Fruit fly (Drosophila melanogaster): Measurements from ENCODE around the gene CG3552.
A peak's percentile ranks its signal among the peaks of the same experiment; 100 is the strongest.

The CG3552 gene

DNA sequence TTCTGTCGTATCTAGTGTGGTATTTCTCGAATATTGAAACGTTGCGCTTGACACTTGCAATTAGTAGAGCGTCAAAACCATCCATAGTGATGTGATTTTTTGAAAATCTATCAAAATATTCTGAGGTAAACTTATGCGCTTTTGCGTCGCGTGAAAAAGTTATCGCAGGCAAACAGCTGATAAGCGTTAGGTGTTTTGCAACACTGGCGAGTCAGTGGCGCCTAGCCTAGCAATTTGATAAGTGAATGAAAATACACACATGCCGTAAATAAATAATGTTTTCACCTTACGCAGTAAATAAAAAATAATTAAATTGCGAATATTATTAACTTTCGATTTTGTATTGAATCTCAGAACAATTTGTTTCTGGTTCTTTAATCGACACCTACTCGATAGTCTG is 20.8 kb upstream of the CG3552 start, which contains the start of gene CG42526 (continued):
- no peak for TF ChIP-seq Hr3 (GFP tag; optimal IDR thresholded peaks at IDR 0.05)
- no peak; the same call in 1 of the 2 replicates for TF ChIP-seq GATAe (GFP tag; conservative IDR thresholded peaks at IDR 0.05)
- peak; percentile 59 for TF ChIP-seq sob (GFP tag; IDR thresholded peaks at IDR 0.05)
- no peak for TF ChIP-seq ERR (GFP tag; optimal IDR thresholded peaks at IDR 0.05)
- TF ChIP-seq lmd (GFP tag; IDR thresholded peaks at IDR 0.05) = no peak
- no peak for TF ChIP-seq nau (GFP tag; optimal IDR thresholded peaks at IDR 0.05)
- TF ChIP-seq CG17359 (tag; optimal IDR thresholded peaks at IDR 0.05) = no peak
- TF ChIP-seq Med (GFP tag) = peak; percentile 96
- TF ChIP-seq Max (GFP tag; optimal IDR thresholded peaks at IDR 0.05) = peak; percentile 26
- no peak for TF ChIP-seq Side (GFP tag; optimal IDR thresholded peaks at IDR 0.05)
- TF ChIP-seq esg (GFP tag; conservative IDR thresholded peaks at IDR 0.05) = peak; percentile 34; the same call in 1 of the 2 replicates
- no peak for TF ChIP-seq Nf-YA (GFP tag; IDR thresholded peaks at IDR 0.05)
- no peak for TF ChIP-seq sc (optimal IDR thresholded peaks at IDR 0.05)
- TF ChIP-seq sc (GFP tag; optimal IDR thresholded peaks at IDR 0.05) = no peak
- TF ChIP-seq fd3F (GFP tag; optimal IDR thresholded peaks at IDR 0.05) = no peak
- no peak for TF ChIP-seq Oaz (GFP tag; IDR thresholded peaks at IDR 0.05)
- TF ChIP-seq CG12299 (tag; optimal IDR thresholded peaks at IDR 0.05) = peak; percentile 28
- TF ChIP-seq klu (GFP tag; IDR thresholded peaks at IDR 0.05) = no peak
- TF ChIP-seq Xrp1 (GFP tag; IDR thresholded peaks at IDR 0.05) = no peak
- TF ChIP-seq Elba2 (GFP tag; optimal IDR thresholded peaks at IDR 0.05) = no peak
- TF ChIP-seq dan (GFP tag; IDR thresholded peaks at IDR 0.05) = no peak
- TF ChIP-seq CG3065 (GFP tag; optimal IDR thresholded peaks at IDR 0.05) = no peak
- TF ChIP-seq eyg (GFP tag; optimal IDR thresholded peaks at IDR 0.05) = peak; percentile 11
- TF ChIP-seq CG8944 (GFP tag; optimal IDR thresholded peaks at IDR 0.05) = peak; percentile 30
- no peak for TF ChIP-seq dysf (GFP tag; IDR thresholded peaks at IDR 0.05)
- TF ChIP-seq NFAT (GFP tag; IDR thresholded peaks at IDR 0.05) = peak; percentile 22; the same call in 1 of the 2 replicates
- TF ChIP-seq lbe (GFP tag; optimal IDR thresholded peaks at IDR 0.05) = peak; percentile 36
- TF ChIP-seq CG8281 (tag; optimal IDR thresholded peaks at IDR 0.05) = no peak
- TF ChIP-seq CG1233 (GFP tag; optimal IDR thresholded peaks at IDR 0.05) = no peak
- TF ChIP-seq gt (GFP tag; IDR thresholded peaks at IDR 0.05) = no peak
- peak; percentile 23 for TF ChIP-seq CG2712 (tag; optimal IDR thresholded peaks at IDR 0.05)
- no peak for TF ChIP-seq ato (GFP tag; IDR thresholded peaks at IDR 0.05; ENCODE audit: partially characterized antibody)
- peak; percentile 78; the same call in 2 of the 3 replicates for TF ChIP-seq CG11560 (tag; IDR thresholded peaks at IDR 0.05)
- peak; percentile 21 for TF ChIP-seq CG3995 (GFP tag; optimal IDR thresholded peaks at IDR 0.05)
- TF ChIP-seq CG12391 (tag; optimal IDR thresholded peaks at IDR 0.05) = peak; percentile 56
- TF ChIP-seq toy (GFP tag; IDR thresholded peaks at IDR 0.05) = no peak
- peak; percentile 49 for TF ChIP-seq CG17385 (GFP tag; optimal IDR thresholded peaks at IDR 0.05)
- no peak for TF ChIP-seq CG42726 (GFP tag; IDR thresholded peaks at IDR 0.05; ENCODE audit: partially characterized antibody)
- peak; percentile 25 for TF ChIP-seq trem (tag; optimal IDR thresholded peaks at IDR 0.05)
- no peak for TF ChIP-seq CG10565 (GFP tag; optimal IDR thresholded peaks at IDR 0.05)
- TF ChIP-seq CG13287 (GFP tag; IDR thresholded peaks at IDR 0.05; ENCODE audit: partially characterized antibody) = peak; percentile 83
- no peak for TF ChIP-seq Sry-β (GFP tag; optimal IDR thresholded peaks at IDR 0.05)
- no peak for TF ChIP-seq Spps (tag; optimal IDR thresholded peaks at IDR 0.05)
- no peak for TF ChIP-seq D19B (GFP tag; optimal IDR thresholded peaks at IDR 0.05)
- no peak for TF ChIP-seq ssp (GFP tag; IDR thresholded peaks at IDR 0.05)
- no peak for TF ChIP-seq Six4 (GFP tag; optimal IDR thresholded peaks at IDR 0.05)
- 0 out of 3 replicates have a peak, but pooled peaks have one; percentile 17 for TF ChIP-seq CG16813 (GFP tag; IDR thresholded peaks at IDR 0.05; ENCODE audit: partially characterized antibody)
- peak; percentile 76 for TF ChIP-seq CG9932 (GFP tag; IDR thresholded peaks at IDR 0.05)
- TF ChIP-seq dati (GFP tag; IDR thresholded peaks at IDR 0.05) = no peak

All from whole organism, embryonic.